Worm (Caenorhabditis elegans): ENCODE results near the gene srbc-24.

The srbc-24 gene

ce11 chrV:2149432-2149831 is 2.1 kb upstream of the srbc-24 start, which contains the start of gene C45H4.21:
Gene C45H4.21, minus strand, starts transcription at chrV:2149532.
- TF ChIP-seq zip-2 (tag; optimal IDR thresholded peaks at IDR 0.05) (no peak), nhr-10 (tag; optimal IDR thresholded peaks at IDR 0.05) (no peak), mep-1 (tag; optimal IDR thresholded peaks at IDR 0.05) (no peak)

DNA sequence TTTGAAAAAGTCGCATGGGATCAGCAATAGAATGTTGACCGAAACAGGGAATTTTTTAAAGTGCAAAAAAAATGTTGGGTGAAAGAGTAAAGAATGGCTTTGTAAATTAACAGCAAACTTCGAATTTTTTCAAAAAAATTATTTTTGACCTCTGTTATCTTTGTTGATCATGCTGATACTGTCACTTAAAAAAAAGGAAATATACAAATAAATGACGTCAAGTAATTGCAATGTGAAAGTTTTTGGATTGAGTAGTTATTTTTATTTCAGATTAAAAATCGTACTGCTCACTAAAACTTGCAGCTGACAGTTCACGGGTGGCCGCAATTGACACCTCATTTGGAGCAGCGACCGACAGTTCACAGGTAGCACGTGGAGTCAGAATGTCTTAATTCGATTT is 682 bp upstream of the srbc-24 start, which contains the start of gene C45H4.13:
Gene C45H4.13 (minus strand): TSS at position 101 of the 400 bp plus-strand sequence.
- TF ChIP-seq lin-13 (GFP tag; optimal IDR thresholded peaks at IDR 0.05) (no peak), daf-16 (GFP tag; optimal IDR thresholded peaks at IDR 0.05) (no peak), daf-16 (tag; optimal IDR thresholded peaks at IDR 0.05) (no peak), ces-1 (GFP tag; optimal IDR thresholded peaks at IDR 0.05) (no peak)

DNA sequence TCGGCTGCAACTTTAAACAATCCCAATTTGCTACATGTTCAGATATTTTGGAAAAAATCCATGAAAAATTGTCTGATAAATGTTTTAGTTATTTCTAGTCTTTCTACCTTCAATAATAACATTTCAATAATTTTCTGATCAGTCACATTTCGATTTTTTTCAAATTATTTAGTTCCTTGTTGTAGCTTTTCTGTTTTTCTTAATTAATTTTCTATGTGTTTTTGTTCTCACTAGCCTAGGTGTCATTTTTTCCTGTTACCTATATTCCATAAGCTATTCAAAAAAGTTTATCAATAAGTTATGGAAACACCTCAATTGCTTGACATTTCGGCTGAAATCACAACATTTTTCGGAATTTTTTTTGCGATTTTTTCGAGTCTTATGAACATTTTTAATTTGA is 1.7 kb downstream of the srbc-24 start, which contains the start of gene srbc-23:
Gene srbc-23 (plus strand): TSS at position 301 of the 400 bp plus-strand sequence.
- no peak for TF ChIP-seq F44E2.7 (GFP tag; IDR thresholded peaks at IDR 0.05)
- no peak for TF ChIP-seq aha-1 (tag)
- no peak for TF ChIP-seq snpc-1.2 (GFP tag; IDR thresholded peaks at IDR 0.05)
- TF ChIP-seq ZK337.2 (GFP tag; IDR thresholded peaks at IDR 0.05): no peak
- TF ChIP-seq Y75B8A.6 (GFP tag; IDR thresholded peaks at IDR 0.05): no peak
- TF ChIP-seq nhr-48 (tag; optimal IDR thresholded peaks at IDR 0.05): no peak
- TF ChIP-seq nhr-41 (GFP tag; IDR thresholded peaks at IDR 0.05): no peak
- TF ChIP-seq tag-97 (GFP tag; IDR thresholded peaks at IDR 0.05): no peak
- no peak for TF ChIP-seq rbr-2 (tag; optimal IDR thresholded peaks at IDR 0.05)
- no peak for TF ChIP-seq tra-1 (GFP tag; IDR thresholded peaks at IDR 0.05)
- TF ChIP-seq F10B5.3 (tag; optimal IDR thresholded peaks at IDR 0.05): no peak

DNA sequence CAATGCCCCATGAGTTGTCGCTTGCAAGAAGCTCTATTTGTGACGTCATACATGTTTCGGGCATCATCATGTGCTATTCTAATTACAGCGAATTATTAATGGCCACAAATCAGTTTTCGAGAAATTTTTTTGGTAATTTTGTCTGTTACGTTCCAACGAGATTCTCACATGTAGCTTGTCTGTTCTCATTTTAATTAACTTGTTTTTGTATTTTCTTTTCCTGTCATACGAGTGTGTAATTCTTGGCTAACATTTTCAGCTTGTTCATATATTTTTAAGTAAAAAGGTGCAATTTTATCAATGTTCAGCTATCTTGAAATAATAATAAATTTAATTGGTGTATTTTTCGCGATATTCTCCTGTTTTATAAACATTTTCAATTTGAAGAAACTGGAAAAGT is 3.7 kb downstream of the srbc-24 start, which contains the start of gene srbc-21:
Gene srbc-21 (plus strand): TSS at position 301 of the 400 bp plus-strand sequence.
- TF ChIP-seq snpc-4 (tag; optimal IDR thresholded peaks at IDR 0.05) (no peak), nhr-48 (tag; optimal IDR thresholded peaks at IDR 0.05) (no peak), nhr-25 (tag; optimal IDR thresholded peaks at IDR 0.05; ENCODE audit: borderline replicate concordance, insufficient read depth) (no peak)

ce11 chrV:2156830-2157229 is 5.3 kb downstream of the srbc-24 start, which contains the start of gene srbc-22:
Gene srbc-22, plus strand, starts transcription at chrV:2157130.
- no peak for TF ChIP-seq nhr-6 (tag; optimal IDR thresholded peaks at IDR 0.05)
- no peak for TF ChIP-seq ceh-20 (GFP tag; IDR thresholded peaks at IDR 0.05)

DNA sequence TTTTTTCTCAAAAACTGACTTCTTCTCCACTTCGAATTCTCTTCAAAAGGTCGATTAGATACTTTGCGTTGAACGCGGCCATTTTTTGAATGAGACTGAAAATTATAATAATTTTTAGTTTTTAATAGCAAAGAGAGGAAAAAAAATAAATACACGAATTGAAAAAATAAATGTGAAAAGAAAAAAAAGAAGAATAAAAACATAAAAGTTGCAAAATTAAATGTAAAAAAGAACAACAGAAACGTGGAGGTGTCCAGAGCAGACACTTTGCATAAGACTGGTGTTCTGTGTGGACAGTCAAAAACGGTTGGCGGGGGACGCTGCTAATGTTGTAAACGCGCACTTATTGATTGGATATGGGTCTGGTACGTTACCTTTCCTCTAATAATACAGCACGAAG is 7.8 kb downstream of the srbc-24 start, which contains the start of gene C45H4.14:
Gene C45H4.14 (minus strand): TSS at position 101 of the 400 bp plus-strand sequence.
- TF ChIP-seq tra-1 (GFP tag; IDR thresholded peaks at IDR 0.05): no peak

ce11 chrV:2163735-2164134 is 12.2 kb downstream of the srbc-24 start, which contains the start of gene str-255:
Gene str-255, minus strand, starts transcription at chrV:2163835.
- TF ChIP-seq madf-5 (GFP tag; IDR thresholded peaks at IDR 0.05) (no peak), vab-7 (GFP tag; IDR thresholded peaks at IDR 0.05) (no peak), zip-11 (GFP tag; IDR thresholded peaks at IDR 0.05) (no peak), jun-1 (tag; optimal IDR thresholded peaks at IDR 0.05) (no peak), mes-2 (tag; optimal IDR thresholded peaks at IDR 0.05; ENCODE audit: poor library complexity, severe bottlenecking) (no peak), egl-27 (tag; optimal IDR thresholded peaks at IDR 0.05) (no peak), rbr-2 (tag; optimal IDR thresholded peaks at IDR 0.05) (no peak), hlh-30 (tag; optimal IDR thresholded peaks at IDR 0.05; ENCODE audit: insufficient read depth) (no peak), zfp-3 (GFP tag; conservative IDR thresholded peaks at IDR 0.05) (no peak), spr-1 (tag; optimal IDR thresholded peaks at IDR 0.05) (no peak), lin-1 (GFP tag; IDR thresholded peaks at IDR 0.05) (no peak)

All from whole organism, L4 larva.